Worm (Caenorhabditis elegans): Measurements from ENCODE around the gene syx-6.

Gene syx-6

ce11 chrX:3190193-3190592 is 25.9 kb downstream of the syx-6 start:
- TF ChIP-seq ref-1 (GFP tag; conservative IDR thresholded peaks at IDR 0.05) (no peak), T22C8.4 (GFP tag; IDR thresholded peaks at IDR 0.05) (no peak), ztf-29 (GFP tag; IDR thresholded peaks at IDR 0.05) (no peak), cog-1 (tag; optimal IDR thresholded peaks at IDR 0.05) (no peak)

ce11 chrX:3191353-3192065 is 27.2 kb downstream of the syx-6 start:
- TF ChIP-seq ztf-23 (GFP tag; IDR thresholded peaks at IDR 0.05) (no peak), tab-1 (GFP tag; IDR thresholded peaks at IDR 0.05) (no peak), flt-1 (GFP tag; IDR thresholded peaks at IDR 0.05) (no peak), ref-1 (GFP tag; conservative IDR thresholded peaks at IDR 0.05) (no peak), med-1 (GFP tag; optimal IDR thresholded peaks at IDR 0.05; ENCODE audit: insufficient read depth) (no peak), cog-1 (tag; optimal IDR thresholded peaks at IDR 0.05) (no peak), ztf-29 (GFP tag; IDR thresholded peaks at IDR 0.05) (no peak), klf-2 (GFP tag; conservative IDR thresholded peaks at IDR 0.05) (no peak), T22C8.4 (GFP tag; IDR thresholded peaks at IDR 0.05) (no peak)

ce11 chrX:3197319-3197718 is 33.0 kb downstream of the syx-6 start:
- TF ChIP-seq ztf-29 (GFP tag; IDR thresholded peaks at IDR 0.05) (no peak), flt-1 (GFP tag; IDR thresholded peaks at IDR 0.05) (no peak), med-1 (GFP tag; optimal IDR thresholded peaks at IDR 0.05; ENCODE audit: insufficient read depth) (no peak), cog-1 (tag; optimal IDR thresholded peaks at IDR 0.05) (no peak), ztf-23 (GFP tag; IDR thresholded peaks at IDR 0.05) (no peak), ref-1 (GFP tag; conservative IDR thresholded peaks at IDR 0.05) (no peak), tab-1 (GFP tag; IDR thresholded peaks at IDR 0.05) (no peak), klf-2 (GFP tag; conservative IDR thresholded peaks at IDR 0.05) (no peak), T22C8.4 (GFP tag; IDR thresholded peaks at IDR 0.05) (no peak)

- TF ChIP-seq ztf-23 (GFP tag; IDR thresholded peaks at IDR 0.05) (no peak), ztf-29 (GFP tag; IDR thresholded peaks at IDR 0.05) (no peak)
Observed at ce11 chrX:3199249-3199648, 34.9 kb downstream of the syx-6 start, which contains the start of gene fax-1. fax-1 (minus strand) TSS chrX:3199349.

- TF ChIP-seq flt-1 (GFP tag; IDR thresholded peaks at IDR 0.05), result no peak
- no peak for TF ChIP-seq ztf-23 (GFP tag; IDR thresholded peaks at IDR 0.05)
- TF ChIP-seq tab-1 (GFP tag; IDR thresholded peaks at IDR 0.05), result no peak
- TF ChIP-seq T22C8.4 (GFP tag; IDR thresholded peaks at IDR 0.05), result no peak
- TF ChIP-seq ref-1 (GFP tag; conservative IDR thresholded peaks at IDR 0.05), result no peak
- no peak for TF ChIP-seq ztf-29 (GFP tag; IDR thresholded peaks at IDR 0.05)
- no peak for TF ChIP-seq med-1 (GFP tag; optimal IDR thresholded peaks at IDR 0.05; ENCODE audit: insufficient read depth)
- no peak for TF ChIP-seq klf-2 (GFP tag; conservative IDR thresholded peaks at IDR 0.05)
- no peak for TF ChIP-seq cog-1 (tag; optimal IDR thresholded peaks at IDR 0.05)
Observed at ce11 chrX:3202350-3202749, 38.0 kb downstream of the syx-6 start.

ce11 chrX:3204778-3205177 is 40.5 kb downstream of the syx-6 start, which contains the start of gene F28B4.1:
F28B4.1 (plus strand) TSS chrX:3205078.
- TF ChIP-seq flt-1 (GFP tag; IDR thresholded peaks at IDR 0.05) (no peak), ref-1 (GFP tag; conservative IDR thresholded peaks at IDR 0.05) (no peak), T22C8.4 (GFP tag; IDR thresholded peaks at IDR 0.05) (no peak), cog-1 (tag; optimal IDR thresholded peaks at IDR 0.05) (no peak), ztf-23 (GFP tag; IDR thresholded peaks at IDR 0.05) (no peak), med-1 (GFP tag; optimal IDR thresholded peaks at IDR 0.05; ENCODE audit: insufficient read depth) (no peak), ztf-29 (GFP tag; IDR thresholded peaks at IDR 0.05) (no peak), tab-1 (GFP tag; IDR thresholded peaks at IDR 0.05) (no peak), klf-2 (GFP tag; conservative IDR thresholded peaks at IDR 0.05) (no peak)

- TF ChIP-seq tab-1 (GFP tag; IDR thresholded peaks at IDR 0.05), result no peak
- no peak for TF ChIP-seq klf-2 (GFP tag; conservative IDR thresholded peaks at IDR 0.05)
- no peak for TF ChIP-seq med-1 (GFP tag; optimal IDR thresholded peaks at IDR 0.05; ENCODE audit: insufficient read depth)
- no peak for TF ChIP-seq ztf-23 (GFP tag; IDR thresholded peaks at IDR 0.05)
- TF ChIP-seq T22C8.4 (GFP tag; IDR thresholded peaks at IDR 0.05), result no peak
- TF ChIP-seq ref-1 (GFP tag; conservative IDR thresholded peaks at IDR 0.05), result no peak
- no peak for TF ChIP-seq ztf-29 (GFP tag; IDR thresholded peaks at IDR 0.05)
- no peak for TF ChIP-seq flt-1 (GFP tag; IDR thresholded peaks at IDR 0.05)
- no peak for TF ChIP-seq cog-1 (tag; optimal IDR thresholded peaks at IDR 0.05)
Observed at ce11 chrX:3209523-3209922, 45.2 kb downstream of the syx-6 start, which contains the start of gene F28B4.4. F28B4.4 (minus strand) TSS chrX:3209623.
